Fruit fly (Drosophila melanogaster) whole organism: Measurements from ENCODE around the gene CG32344.

Experiments used
- CG8478 ChIP-seq: fragments of >200 bp; optimal IDR thresholded peaks from 2 replicates; lab custom pipeline; 2018; ENCODE audit warnings: inconsistent platforms
- usp ChIP-seq: fragments of >200 bp; optimal IDR thresholded peaks from 2 replicates; lab custom pipeline; 2017; ENCODE audit warnings: missing biosample characterization, missing genetic modification characterization, mixed read lengths

DNA sequence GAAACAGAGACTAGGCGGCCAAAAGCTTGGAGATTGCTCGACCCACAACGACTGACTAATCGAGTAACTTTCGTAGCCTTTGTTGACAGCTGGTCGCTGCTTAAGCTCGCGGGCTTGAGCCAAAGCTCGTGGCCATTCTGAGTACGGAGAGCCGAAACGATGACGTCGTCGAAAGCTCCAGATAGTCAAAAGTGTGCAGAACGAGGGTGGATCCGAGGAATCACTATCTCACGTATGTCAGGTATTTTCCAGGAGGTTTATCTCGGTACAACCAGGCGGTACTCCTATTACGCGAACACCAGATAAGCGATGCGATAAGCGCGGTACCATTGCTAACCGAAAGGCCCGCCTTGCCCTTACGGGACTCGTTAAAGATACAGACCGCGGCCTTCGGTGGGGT lies 12.9 kb downstream of the CG32344 start:
- TF ChIP-seq usp (GFP tag; lab: Kevin White, UChicago) (no peak), CG8478 (lab: Kevin White, UChicago) (no peak)
